Fruit fly (Drosophila melanogaster): ENCODE measurements around the gene D19A.
A peak's percentile ranks its signal among the peaks of the same experiment; 100 is the strongest.

Gene D19A

dm6 chr3L:6192822-6193555 is 4.1 kb upstream of the D19A start, which contains the start of the genes Sf3b6 and Tnpo (continued):
- TF ChIP-seq br (optimal IDR thresholded peaks at IDR 0.05) (no peak), fd3F (GFP tag; optimal IDR thresholded peaks at IDR 0.05) (peak; percentile 74), ssp (GFP tag; IDR thresholded peaks at IDR 0.05) (peak; percentile 79), crc (GFP tag; optimal IDR thresholded peaks at IDR 0.05) (no peak), inv (GFP tag; IDR thresholded peaks at IDR 0.05; ENCODE audit: partially characterized antibody) (peak; percentile 48; the same call in 1 of the 2 replicates), CG17359 (tag; optimal IDR thresholded peaks at IDR 0.05) (no peak), corto (GFP tag; optimal IDR thresholded peaks at IDR 0.05) (no peak), chif (GFP tag; optimal IDR thresholded peaks at IDR 0.05) (peak; percentile 49 to 74), CG4854 (GFP tag; optimal IDR thresholded peaks at IDR 0.05) (peak; percentile 56), Sin3A (optimal IDR thresholded peaks at IDR 0.05) (peak; percentile 81), CG11247 (GFP tag; IDR thresholded peaks at IDR 0.05) (peak; percentile 71), kah (GFP tag; optimal IDR thresholded peaks at IDR 0.05) (peak; percentile 30), E2f1 (GFP tag; IDR thresholded peaks at IDR 0.05) (peak; percentile 79), Gug (GFP tag; IDR thresholded peaks at IDR 0.05) (no peak; the same call in 1 of the 4 replicates), trh (GFP tag; optimal IDR thresholded peaks at IDR 0.05) (peak; percentile 58), Dp (GFP tag; optimal IDR thresholded peaks at IDR 0.05) (peak; percentile 21), CG7928 (GFP tag; optimal IDR thresholded peaks at IDR 0.05) (peak; percentile 47), ham (GFP tag; IDR thresholded peaks at IDR 0.05) (peak; percentile 49; the same call in 1 of the 2 replicates), cato (GFP tag; optimal IDR thresholded peaks at IDR 0.05; ENCODE audit: borderline replicate concordance) (peak; percentile 65), Atf6 (GFP tag; IDR thresholded peaks at IDR 0.05) (peak; percentile 74), CG6654 (GFP tag; optimal IDR thresholded peaks at IDR 0.05) (no peak), wdn (GFP tag; IDR thresholded peaks at IDR 0.05) (peak; percentile 67), Dbx (GFP tag; IDR thresholded peaks at IDR 0.05) (peak; percentile 84), Antp (GFP tag; optimal IDR thresholded peaks at IDR 0.05) (peak; percentile 61), CG17802 (tag; optimal IDR thresholded peaks at IDR 0.05) (peak; percentile 47), BEAF-32 (GFP tag; optimal IDR thresholded peaks at IDR 0.05) (peak; percentile 89), Mrtf (GFP tag; IDR thresholded peaks at IDR 0.05) (peak; percentile 81), phol (tag; optimal IDR thresholded peaks at IDR 0.05) (peak; percentile 91), CG11695 (GFP tag; IDR thresholded peaks at IDR 0.05) (peak; percentile 68), al (GFP tag; IDR thresholded peaks at IDR 0.05) (peak; percentile 84), Ssrp (tag; optimal IDR thresholded peaks at IDR 0.05) (peak; percentile 87), Ada2b (GFP tag; IDR thresholded peaks at IDR 0.05) (peak; percentile 70), ranshi (GFP tag; IDR thresholded peaks at IDR 0.05) (peak; percentile 89; the same call in 1 of the 2 replicates), CG11398 (GFP tag; optimal IDR thresholded peaks at IDR 0.05) (no peak), emc (GFP tag; optimal IDR thresholded peaks at IDR 0.05) (peak; percentile 29), CG1602 (GFP tag; optimal IDR thresholded peaks at IDR 0.05) (peak; percentile 88), ind (GFP tag; optimal IDR thresholded peaks at IDR 0.05) (peak; percentile 86), Six4 (GFP tag; optimal IDR thresholded peaks at IDR 0.05) (peak; percentile 71), CHES-1-like (GFP tag; optimal IDR thresholded peaks at IDR 0.05) (peak; percentile 66), CG6254 (GFP tag; optimal IDR thresholded peaks at IDR 0.05) (peak; percentile 48), Oaz (GFP tag; IDR thresholded peaks at IDR 0.05) (peak; percentile 63; the same call in 1 of the 2 replicates), E2f2 (GFP tag; IDR thresholded peaks at IDR 0.05) (peak; percentile 65), Oli (tag; optimal IDR thresholded peaks at IDR 0.05) (peak; percentile 81), CG12299 (tag; optimal IDR thresholded peaks at IDR 0.05) (no peak), Aef1 (GFP tag; IDR thresholded peaks at IDR 0.05) (peak; percentile 87), dan (GFP tag; IDR thresholded peaks at IDR 0.05) (peak; percentile 49; the same call in 1 of the 2 replicates), Hmr (GFP tag; optimal IDR thresholded peaks at IDR 0.05) (no peak), CG13123 (GFP tag; optimal IDR thresholded peaks at IDR 0.05) (peak; percentile 63), Eip74EF (GFP tag; optimal IDR thresholded peaks at IDR 0.05) (no peak), YL-1 (GFP tag; optimal IDR thresholded peaks at IDR 0.05) (peak; percentile 86)
